Worm (Caenorhabditis elegans): ENCODE results near the gene B0304.4.

B0304.4 gene

ce11 chrII:4523122-4523672, at the start of gene B0304.4, which contains the start of gene B0304.2:
B0304.4 (minus strand) TSS chrII:4523222.
B0304.2 (plus strand) TSS chrII:4523622.
- TF ChIP-seq pha-4 (tag; optimal IDR thresholded peaks at IDR 0.05) (no peak), unc-39 (tag; optimal IDR thresholded peaks at IDR 0.05) (no peak), ama-1 (optimal IDR thresholded peaks at IDR 0.05) (no peak), ceh-28 (tag; optimal IDR thresholded peaks at IDR 0.05) (no peak), nhr-25 (tag; optimal IDR thresholded peaks at IDR 0.05) (no peak), R02D3.7 (tag; optimal IDR thresholded peaks at IDR 0.05) (no peak), egl-5 (tag; optimal IDR thresholded peaks at IDR 0.05) (no peak), nhr-76 (tag; optimal IDR thresholded peaks at IDR 0.05) (no peak), nhr-11 (tag; optimal IDR thresholded peaks at IDR 0.05) (no peak), lin-15B (tag; optimal IDR thresholded peaks at IDR 0.05) (no peak), skn-1 (tag; optimal IDR thresholded peaks at IDR 0.05) (no peak), mdl-1 (tag; optimal IDR thresholded peaks at IDR 0.05) (no peak), elt-3 (tag; optimal IDR thresholded peaks at IDR 0.05) (no peak), nfya-1 (tag; optimal IDR thresholded peaks at IDR 0.05; ENCODE audit: insufficient read depth) (no peak), ztf-11 (tag; optimal IDR thresholded peaks at IDR 0.05) (no peak), egl-27 (tag; optimal IDR thresholded peaks at IDR 0.05) (no peak)

DNA sequence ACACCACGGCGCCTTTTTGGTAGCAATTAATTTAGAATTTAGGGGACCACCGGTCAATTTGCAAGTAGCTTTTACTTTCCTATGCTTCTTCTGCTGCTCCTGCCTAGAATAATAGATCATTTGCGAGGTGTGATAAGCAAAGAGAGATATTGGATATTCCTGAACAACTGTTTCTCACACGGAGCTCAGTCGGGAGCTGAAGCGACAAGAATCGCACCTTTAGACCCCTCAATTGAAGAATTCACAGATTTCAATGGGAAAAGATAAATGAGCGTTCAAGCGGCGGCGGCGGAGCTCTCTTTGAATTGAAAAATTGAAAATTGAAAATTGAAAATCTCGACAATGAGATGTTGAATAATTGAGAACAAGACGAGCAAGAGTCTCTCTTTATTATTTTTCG, 49.6 kb upstream of the B0304.4 start:
- TF ChIP-seq skn-1 (tag; optimal IDR thresholded peaks at IDR 0.05) = no peak
- no peak for TF ChIP-seq ZK546.5 (tag; optimal IDR thresholded peaks at IDR 0.05)
- TF ChIP-seq ceh-28 (tag; optimal IDR thresholded peaks at IDR 0.05) = no peak
- no peak for TF ChIP-seq elt-2 (tag; optimal IDR thresholded peaks at IDR 0.05)
- no peak for TF ChIP-seq mml-1 (tag; optimal IDR thresholded peaks at IDR 0.05)
- no peak for TF ChIP-seq nhr-67 (tag; optimal IDR thresholded peaks at IDR 0.05)
- no peak for TF ChIP-seq nfya-1 (tag; optimal IDR thresholded peaks at IDR 0.05; ENCODE audit: insufficient read depth)
- TF ChIP-seq hmg-11 (tag; optimal IDR thresholded peaks at IDR 0.05) = no peak
- TF ChIP-seq R02D3.7 (tag; optimal IDR thresholded peaks at IDR 0.05) = no peak
- no peak for TF ChIP-seq zag-1 (tag; optimal IDR thresholded peaks at IDR 0.05)
- TF ChIP-seq pqm-1 (tag; optimal IDR thresholded peaks at IDR 0.05) = no peak

ce11 chrII:4571868-4572267, 48.8 kb upstream of the B0304.4 start, which contains the start of gene vab-1:
vab-1 (plus strand) TSS chrII:4572000.
- no peak for TF ChIP-seq snpc-4 (tag; optimal IDR thresholded peaks at IDR 0.05)
- no peak for TF ChIP-seq elt-3 (tag; optimal IDR thresholded peaks at IDR 0.05)
- TF ChIP-seq nhr-12 (tag; optimal IDR thresholded peaks at IDR 0.05) = no peak
- no peak for TF ChIP-seq egl-5 (tag; optimal IDR thresholded peaks at IDR 0.05)
- no peak for TF ChIP-seq nhr-76 (tag; optimal IDR thresholded peaks at IDR 0.05)
- TF ChIP-seq eor-1 (tag; optimal IDR thresholded peaks at IDR 0.05) = no peak
- no peak for TF ChIP-seq ceh-16 (tag; optimal IDR thresholded peaks at IDR 0.05)
- TF ChIP-seq lin-15B (tag; optimal IDR thresholded peaks at IDR 0.05) = no peak
- no peak for TF ChIP-seq lin-39 (tag; optimal IDR thresholded peaks at IDR 0.05)
- TF ChIP-seq ztf-11 (tag; optimal IDR thresholded peaks at IDR 0.05) = no peak

DNA sequence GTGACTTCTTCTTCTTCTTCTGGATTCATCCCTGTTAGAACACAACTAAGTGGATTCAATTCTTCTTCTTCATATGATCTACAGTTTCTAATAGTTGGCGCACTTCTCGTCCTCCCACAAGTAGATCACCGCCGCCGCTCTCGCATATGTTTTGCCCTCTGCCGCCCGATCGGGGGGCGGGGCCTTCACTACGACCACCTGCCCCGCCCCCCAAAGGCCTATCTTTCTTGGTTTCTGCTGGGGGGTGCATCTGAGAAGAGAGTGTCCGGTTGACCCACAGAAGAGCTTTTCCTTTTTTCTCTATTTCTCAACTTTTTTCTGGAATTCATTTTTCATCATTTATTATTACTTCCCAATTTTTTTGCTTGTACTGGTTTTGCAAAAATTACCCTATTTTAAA, 48.1 kb upstream of the B0304.4 start:
- TF ChIP-seq ceh-82 (tag; optimal IDR thresholded peaks at IDR 0.05) (no peak), hmg-11 (tag; optimal IDR thresholded peaks at IDR 0.05) (peak; percentile 60), egl-27 (tag; optimal IDR thresholded peaks at IDR 0.05) (no peak), pqm-1 (tag; optimal IDR thresholded peaks at IDR 0.05) (no peak), eor-1 (tag; optimal IDR thresholded peaks at IDR 0.05) (no peak), nfya-1 (tag; optimal IDR thresholded peaks at IDR 0.05; ENCODE audit: insufficient read depth) (peak; percentile 8), lin-39 (tag; optimal IDR thresholded peaks at IDR 0.05) (peak; percentile 18), snpc-4 (tag; optimal IDR thresholded peaks at IDR 0.05) (no peak)

DNA sequence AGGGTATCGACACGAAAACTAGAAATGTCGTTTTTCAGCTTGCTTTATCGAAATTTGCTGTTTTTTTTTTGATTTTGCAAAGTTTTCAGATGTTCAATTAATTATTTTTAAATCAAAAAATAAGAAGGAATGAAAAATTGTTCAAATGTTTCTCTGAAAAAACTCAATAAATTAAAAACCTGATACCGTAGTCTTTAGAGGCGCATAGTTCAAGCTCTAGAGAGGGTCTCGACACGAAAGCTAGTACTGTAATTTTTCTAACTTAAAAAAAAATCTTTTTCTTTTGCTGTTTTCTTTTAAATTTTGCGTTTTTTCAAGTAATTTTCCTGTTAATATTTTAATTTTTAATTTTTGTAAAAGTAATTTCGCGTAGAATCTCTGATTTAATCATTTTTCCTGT, 43.2 kb upstream of the B0304.4 start:
- TF ChIP-seq mdl-1 (tag; optimal IDR thresholded peaks at IDR 0.05) (no peak), eor-1 (tag; optimal IDR thresholded peaks at IDR 0.05) (no peak), fos-1 (tag; optimal IDR thresholded peaks at IDR 0.05) (no peak)

DNA sequence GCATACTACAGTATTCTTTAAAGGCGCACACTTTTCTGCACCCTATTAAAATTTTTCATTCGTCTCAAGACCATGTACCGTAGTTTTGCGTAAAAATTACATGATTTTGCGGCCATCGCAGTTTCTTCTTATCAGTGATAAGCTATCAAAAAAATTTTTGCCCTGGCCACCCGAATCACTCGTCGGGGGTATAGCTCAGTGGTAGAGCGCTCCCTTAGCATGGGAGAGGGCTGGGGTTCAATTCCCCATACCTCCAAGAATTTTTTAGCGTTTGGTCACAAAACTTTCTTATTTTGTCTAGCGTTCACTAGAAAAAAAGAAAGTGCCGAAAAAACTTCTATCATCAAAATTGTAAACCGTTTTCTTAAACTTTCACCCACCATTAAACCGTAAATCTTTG, 42.2 kb upstream of the B0304.4 start:
- TF ChIP-seq lin-15B (tag; optimal IDR thresholded peaks at IDR 0.05) (no peak), skn-1 (tag; optimal IDR thresholded peaks at IDR 0.05) (no peak), ceh-16 (tag; optimal IDR thresholded peaks at IDR 0.05) (no peak), unc-62 (GFP tag; optimal IDR thresholded peaks at IDR 0.05) (no peak), ceh-9 (tag; optimal IDR thresholded peaks at IDR 0.05) (no peak), nhr-76 (tag; optimal IDR thresholded peaks at IDR 0.05) (no peak), lsy-12 (tag; optimal IDR thresholded peaks at IDR 0.05) (peak; percentile 24), nhr-23 (tag; optimal IDR thresholded peaks at IDR 0.05) (no peak), elt-1 (tag; optimal IDR thresholded peaks at IDR 0.05) (no peak), nhr-11 (tag; optimal IDR thresholded peaks at IDR 0.05) (no peak), ama-1 (optimal IDR thresholded peaks at IDR 0.05) (no peak), snpc-4 (tag; optimal IDR thresholded peaks at IDR 0.05) (no peak), elt-2 (tag; optimal IDR thresholded peaks at IDR 0.05) (peak; percentile 58), nhr-28 (tag; optimal IDR thresholded peaks at IDR 0.05) (no peak)

Data from whole organism, L3 larva.